Fruit fly (Drosophila melanogaster) whole organism, wandering third instar larva: ENCODE results near the gene CG12241.

Experiments used
- brk ChIP-seq: fragments of 200-800 bp; sonication (Bioruptor generic); optimal IDR thresholded peaks from 2 replicates; lab custom pipeline; 2016; ENCODE audit warnings: missing biosample characterization, mild to moderate bottlenecking, missing genetic modification characterization
- fru ChIP-seq: fragments of 200-800 bp; sonication (Bioruptor generic); optimal IDR thresholded peaks from 3 replicates; lab custom pipeline; 2016; ENCODE audit warnings: missing biosample characterization, mild to moderate bottlenecking, missing genetic modification characterization
- psq ChIP-seq: fragments of 200-800 bp; sonication (Bioruptor generic); optimal IDR thresholded peaks from 3 replicates; lab custom pipeline; 2017; ENCODE audit warnings: missing biosample characterization, mild to moderate bottlenecking, missing genetic modification characterization, moderate library complexity

- no peak for TF ChIP-seq psq (GFP tag; lab: Kevin White, UChicago)
- no peak for TF ChIP-seq brk (GFP tag; lab: Kevin White, UChicago)
- TF ChIP-seq fru (GFP tag; lab: Kevin White, UChicago): no peak
Observed at dm6 chr3R:15265406-15266040, 46.5 kb downstream of the CG12241 start, which contains the start of gene ATPsynO.
